Worm (Caenorhabditis elegans) whole organism, L4/young adult: ENCODE results near the gene chtb-3.

Experiments used
- W03F9.2 ChIP-seq: fragments of 150-350 bp; optimal IDR thresholded peaks from 2 replicates; lab custom pipeline; 2014; ENCODE audit warnings: missing biosample characterization, missing genetic modification characterization
- him-1 ChIP-seq: sonication (generic microtip); optimal IDR thresholded peaks from 2 replicates; lab custom pipeline; 2016; ENCODE audit warnings: missing genotype, missing genetic modification reagents, missing genetic modification characterization, missing compliant biosample characterization

- TF ChIP-seq him-1 (tag; lab: Kevin White, UChicago) (no peak), W03F9.2 (tag; lab: Kevin White, UChicago) (no peak)
Observed at ce11 chrX:6337338-6337737, 17.9 kb upstream of the chtb-3 start.
